Fruit fly (Drosophila melanogaster) whole organism, larva: ENCODE data around the gene Nup98-96.

Source experiments
- noc ChIP-seq: fragments of 200-800 bp; sonication (Bioruptor generic); optimal IDR thresholded peaks from 3 replicates; lab custom pipeline; 2019; ENCODE audit warnings: missing biosample characterization, mild to moderate bottlenecking, missing genetic modification characterization, moderate library complexity

The Nup98-96 gene

DNA sequence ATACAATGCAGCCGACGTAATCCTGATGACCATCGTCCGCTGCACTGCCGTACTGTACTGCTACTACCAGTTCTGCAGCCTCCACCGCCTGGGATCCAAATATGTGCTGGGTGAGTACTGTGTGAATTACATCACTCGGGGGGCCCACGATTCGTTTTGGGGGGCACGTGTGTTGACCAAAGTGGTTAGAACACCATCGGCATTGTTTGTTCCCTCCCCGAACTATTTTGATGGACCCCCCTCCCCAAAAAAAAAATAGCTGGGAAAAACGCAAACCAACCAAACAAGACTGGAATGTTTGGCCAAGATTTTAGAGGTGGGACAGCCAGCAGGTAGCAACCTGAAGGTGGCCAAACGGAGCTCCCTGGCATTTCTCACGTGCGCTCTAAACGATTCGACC, 34.0 kb downstream of the Nup98-96 start:
- TF ChIP-seq noc (tag; lab: Kevin White, UChicago): no peak

DNA sequence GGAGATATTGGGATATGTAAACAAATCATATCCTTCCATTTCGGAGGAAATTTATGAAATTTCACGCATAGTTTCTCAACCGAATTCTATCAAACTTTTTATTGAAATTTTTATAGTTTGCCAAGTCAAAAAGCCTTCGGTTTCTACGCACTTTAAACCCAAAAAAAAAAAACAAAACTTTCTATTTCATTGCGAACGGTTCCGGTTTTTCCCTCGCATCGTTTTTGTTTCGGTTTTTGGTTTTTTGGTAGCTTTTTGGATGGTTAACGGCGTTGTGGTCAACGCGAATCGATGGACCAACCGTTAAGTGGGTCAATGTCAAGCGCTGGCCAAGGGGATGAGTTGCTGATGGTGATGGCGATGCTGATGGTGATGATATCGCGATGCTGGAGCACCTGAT, 40.5 kb downstream of the Nup98-96 start:
- no peak for TF ChIP-seq noc (tag; lab: Kevin White, UChicago)

DNA sequence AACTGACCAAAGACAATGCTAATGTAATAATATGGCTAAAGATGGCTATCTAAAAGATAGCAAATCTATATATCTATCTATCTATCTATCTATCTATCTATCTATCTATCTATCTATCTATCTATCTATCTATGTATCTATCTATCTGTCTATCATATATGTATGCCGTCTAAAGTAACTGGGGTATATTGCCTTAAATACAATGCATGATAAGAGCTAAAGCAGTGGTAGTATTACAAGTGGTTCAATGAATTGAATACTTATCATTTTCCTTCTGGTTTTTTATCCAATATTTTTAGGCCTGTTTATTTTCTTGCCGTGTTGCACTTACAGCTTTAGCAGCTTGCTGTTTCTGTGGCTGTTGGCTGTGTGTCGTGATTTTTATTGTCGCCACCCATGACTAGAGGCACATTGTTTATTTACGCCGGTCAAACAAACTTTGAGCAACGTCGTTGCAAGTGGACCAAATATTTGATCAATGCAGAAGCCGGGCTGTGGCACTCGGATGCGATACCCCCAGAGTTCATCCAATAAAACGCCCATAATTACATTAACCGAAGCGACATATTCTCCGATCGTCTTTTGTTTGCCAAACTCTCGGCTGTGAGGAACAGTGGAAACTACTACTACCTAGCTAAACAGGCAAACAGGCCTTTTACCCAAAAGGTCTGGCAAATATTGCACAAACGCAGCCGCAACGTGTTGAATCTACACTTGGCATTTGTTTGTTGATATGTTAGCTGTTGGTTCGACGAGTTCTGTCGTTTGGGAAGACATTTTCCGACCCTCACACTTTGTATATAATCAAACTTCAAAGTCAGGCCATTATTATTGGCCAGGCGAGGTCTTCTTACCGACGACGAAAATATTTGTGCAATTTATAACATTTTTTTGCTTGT, 43.5 kb downstream of the Nup98-96 start:
- no peak for TF ChIP-seq noc (tag; lab: Kevin White, UChicago)

DNA sequence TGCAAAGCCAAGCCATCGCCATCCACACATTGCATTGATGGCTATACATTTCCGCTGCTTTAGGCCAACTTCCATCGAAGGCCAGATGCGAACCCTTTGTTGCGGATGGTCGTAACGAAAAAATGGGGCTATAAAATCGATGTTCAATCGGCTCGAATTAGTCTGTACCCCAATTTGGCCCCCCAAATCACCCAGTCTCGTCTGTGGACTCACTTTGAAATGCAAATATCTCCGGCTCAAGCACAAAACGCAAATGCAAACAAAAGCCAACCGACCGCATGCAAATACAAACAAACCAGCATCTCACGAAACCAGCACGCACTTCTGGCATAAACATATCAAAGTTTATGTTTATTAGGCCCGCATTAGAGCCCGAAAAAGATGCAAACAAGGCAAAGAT, 45.1 kb downstream of the Nup98-96 start:
- no peak for TF ChIP-seq noc (tag; lab: Kevin White, UChicago)

DNA sequence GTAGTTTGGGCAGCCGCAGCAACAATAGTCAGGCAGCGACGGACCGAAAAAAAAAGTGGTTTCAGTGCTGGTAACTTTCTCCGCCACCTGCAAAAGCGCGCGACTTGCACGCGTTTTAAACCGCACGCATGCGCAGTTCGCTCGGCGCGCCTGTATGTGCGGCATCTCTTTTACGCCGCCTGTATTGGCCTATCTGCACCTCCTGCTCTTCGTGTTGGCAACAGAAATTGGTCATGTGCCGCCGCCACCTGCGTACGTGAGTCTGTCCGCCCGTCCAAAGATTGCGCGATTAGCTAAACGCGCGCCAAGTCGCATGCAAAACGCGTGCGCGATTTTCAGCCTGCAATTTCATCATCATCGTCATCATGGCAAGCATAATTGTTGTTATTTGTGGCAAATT, 45.8 kb downstream of the Nup98-96 start:
- no peak for TF ChIP-seq noc (tag; lab: Kevin White, UChicago)

DNA sequence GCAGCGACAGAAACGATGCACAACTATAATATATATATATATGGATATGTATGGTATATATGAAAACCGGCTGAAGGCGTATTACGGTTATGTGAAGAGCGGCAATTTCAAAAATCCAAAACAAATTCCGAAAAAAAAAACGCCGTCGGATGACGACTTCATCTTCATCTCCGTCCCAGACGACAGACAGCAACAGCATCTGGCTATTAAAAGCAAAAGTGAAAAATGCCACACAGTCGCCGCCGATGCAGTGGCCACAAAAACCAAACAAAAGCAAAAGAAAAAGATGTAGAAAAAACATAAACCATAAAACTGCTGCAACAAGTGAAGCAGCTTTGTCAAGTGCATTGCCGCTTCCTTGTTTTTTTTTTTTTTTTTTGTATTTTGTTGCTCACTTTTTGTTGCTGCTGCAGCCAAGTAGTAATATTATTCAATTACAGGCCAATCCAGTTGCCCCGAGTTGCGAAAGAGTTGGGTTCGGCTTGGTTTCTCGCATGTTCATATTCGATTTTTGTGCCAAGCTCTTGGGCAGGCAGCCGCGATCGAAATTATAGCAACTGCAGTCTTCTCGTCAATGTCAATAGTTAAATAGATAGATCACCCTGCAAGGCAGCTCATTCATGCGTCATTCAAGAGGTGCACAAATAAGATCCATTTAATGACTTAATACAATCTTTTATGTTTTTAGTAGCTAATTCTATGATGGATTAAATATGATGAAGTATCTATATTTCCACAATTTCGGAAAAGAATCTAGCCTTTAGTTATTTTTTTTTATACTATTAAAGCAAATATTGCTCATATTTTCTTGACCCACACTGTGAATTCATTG, 46.6 kb downstream of the Nup98-96 start:
- no peak for TF ChIP-seq noc (tag; lab: Kevin White, UChicago)

DNA sequence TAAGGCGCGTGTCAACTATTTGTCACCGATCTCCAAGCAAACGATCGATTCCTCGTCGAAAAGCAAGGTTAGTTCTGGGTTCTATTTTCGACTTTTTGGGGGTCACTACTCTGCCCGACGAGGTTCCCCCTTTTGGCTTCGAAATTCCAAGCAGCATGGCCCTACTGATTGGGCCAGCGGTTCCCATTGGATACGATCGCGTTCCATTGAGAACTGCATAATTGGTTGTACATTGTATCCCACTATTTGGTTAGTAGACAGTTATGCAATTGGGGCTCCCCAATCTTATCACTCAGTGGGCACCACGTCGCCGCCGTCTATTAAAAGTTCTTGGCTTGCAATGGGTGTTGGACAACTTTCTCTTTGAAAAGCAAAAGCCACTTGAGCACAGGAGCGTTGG, 47.6 kb downstream of the Nup98-96 start:
- TF ChIP-seq noc (tag; lab: Kevin White, UChicago): no peak

DNA sequence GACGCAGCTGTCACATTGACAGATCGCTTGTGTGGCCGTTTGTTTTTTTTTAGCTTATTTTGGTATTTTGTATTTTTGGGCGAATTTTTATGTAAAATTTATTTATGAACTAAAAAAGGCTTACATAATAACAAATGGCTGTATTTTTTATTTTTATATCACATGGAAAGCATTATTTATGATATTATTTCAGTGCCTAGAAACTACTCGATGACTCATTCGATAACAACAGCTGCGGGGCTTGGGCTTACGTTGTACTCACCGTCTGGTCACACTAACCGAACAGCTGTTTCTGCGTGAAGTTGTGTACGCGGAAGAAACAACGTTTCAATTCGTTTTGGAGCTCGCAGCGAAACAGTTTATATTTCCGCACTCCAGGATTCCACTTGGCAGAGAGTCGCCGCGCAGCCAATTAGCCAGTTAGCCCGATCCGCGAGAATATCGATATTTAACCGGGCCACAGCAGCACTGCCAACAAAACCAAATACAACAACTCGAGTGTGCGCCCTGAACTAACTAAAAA, 48.4 kb downstream of the Nup98-96 start, which contains the start of the genes Hmgcr and Rpn9:
Gene Hmgcr (plus strand): TSS at position 335 of the 523 bp plus-strand sequence.
Gene Rpn9 (minus strand): TSS at position 473 of the 523 bp plus-strand sequence.
- no peak for TF ChIP-seq noc (tag; lab: Kevin White, UChicago)

DNA sequence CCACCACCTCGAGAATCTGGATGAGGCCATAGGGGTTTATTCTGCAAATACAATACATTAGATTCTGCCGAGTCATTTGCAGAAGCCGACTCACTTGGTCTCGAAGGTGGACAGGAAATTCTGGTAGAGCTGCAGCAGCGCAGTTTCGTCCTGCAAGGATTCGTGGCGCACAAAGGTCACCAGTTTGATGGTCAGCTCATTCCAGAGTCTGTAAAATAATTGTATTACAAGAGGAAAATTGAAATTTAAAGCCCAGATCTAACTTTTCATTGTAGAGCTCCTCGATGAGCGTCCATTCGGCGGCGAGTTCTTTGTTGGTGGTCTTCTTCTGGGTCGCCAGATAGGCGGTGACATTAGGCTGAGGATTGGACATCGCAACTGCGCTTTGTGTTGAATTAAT, 48.9 kb downstream of the Nup98-96 start:
- no peak for TF ChIP-seq noc (tag; lab: Kevin White, UChicago)

DNA sequence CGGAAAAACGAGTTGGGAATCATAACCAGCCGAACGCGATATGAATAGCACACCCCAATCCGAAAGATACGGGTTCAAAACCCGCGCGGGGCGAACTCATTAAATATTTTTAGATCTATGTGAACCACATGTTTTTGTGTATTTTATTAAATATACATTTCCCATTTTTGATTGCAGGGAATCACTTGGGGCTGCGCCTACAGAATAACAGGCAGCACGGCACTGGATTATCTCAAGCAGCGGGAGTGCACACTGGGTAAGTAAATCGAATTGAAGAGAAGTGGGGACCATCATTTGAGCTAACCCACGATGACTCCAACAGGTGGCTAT, 51.0 kb downstream of the Nup98-96 start:
- TF ChIP-seq noc (tag; lab: Kevin White, UChicago): no peak

DNA sequence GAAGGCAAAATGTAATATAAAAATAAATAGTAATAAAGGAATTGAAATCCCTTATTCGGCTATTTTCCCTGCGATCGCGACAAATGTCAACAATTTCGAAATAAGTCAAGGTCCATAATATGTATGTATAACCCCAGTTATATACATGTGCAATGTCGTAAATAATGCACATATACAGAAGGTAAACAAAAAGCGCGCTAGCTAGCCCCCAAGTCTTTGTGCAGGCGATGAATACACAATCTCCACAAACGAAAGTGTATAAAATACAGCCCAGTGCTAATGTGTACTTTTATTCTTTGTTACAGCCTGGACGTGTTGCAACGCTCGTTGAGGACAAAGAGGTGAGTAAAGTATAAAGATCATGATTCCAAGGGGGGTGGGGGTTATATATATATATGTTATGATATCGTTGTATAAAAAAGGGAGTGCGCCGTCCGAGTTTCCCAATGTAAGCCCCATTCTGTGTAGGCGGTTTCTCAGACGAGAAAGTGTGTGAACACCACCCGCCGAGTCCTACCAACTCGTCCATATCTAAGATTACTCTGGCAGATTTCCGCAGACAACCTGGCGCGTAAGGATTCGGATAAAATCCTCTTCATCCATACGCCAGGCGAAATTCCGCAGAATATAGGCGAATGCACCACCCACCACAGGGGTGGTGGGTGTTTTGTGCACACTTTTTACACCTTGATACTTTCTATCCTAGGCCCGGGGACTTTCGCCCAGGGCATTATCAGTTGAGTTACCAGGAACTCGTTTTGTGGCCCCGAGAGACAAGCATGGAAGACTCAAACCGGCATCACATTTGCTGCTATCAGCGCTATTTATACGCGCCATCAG, 51.6 kb downstream of the Nup98-96 start:
- no peak for TF ChIP-seq noc (tag; lab: Kevin White, UChicago)

DNA sequence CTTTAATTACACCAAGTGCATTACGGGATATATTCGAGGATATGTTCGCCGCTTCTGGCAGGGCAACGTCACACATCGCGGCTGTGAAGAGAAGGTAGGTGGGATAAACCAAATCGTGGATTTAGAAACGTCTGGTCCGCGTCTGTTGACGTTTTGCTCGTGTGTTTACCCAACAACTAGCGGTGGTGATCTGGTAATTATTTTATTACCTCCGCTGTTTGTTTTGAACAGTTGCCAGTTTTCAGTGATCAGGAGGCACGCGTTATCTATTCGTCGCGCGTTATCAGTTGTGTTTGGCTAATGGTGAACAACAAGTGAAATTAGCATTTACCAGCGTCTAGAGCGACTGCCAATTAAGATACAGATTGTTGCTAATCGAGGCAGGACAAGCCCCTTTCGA, 52.4 kb downstream of the Nup98-96 start:
- peak; percentile 78 for TF ChIP-seq noc (tag; lab: Kevin White, UChicago)

DNA sequence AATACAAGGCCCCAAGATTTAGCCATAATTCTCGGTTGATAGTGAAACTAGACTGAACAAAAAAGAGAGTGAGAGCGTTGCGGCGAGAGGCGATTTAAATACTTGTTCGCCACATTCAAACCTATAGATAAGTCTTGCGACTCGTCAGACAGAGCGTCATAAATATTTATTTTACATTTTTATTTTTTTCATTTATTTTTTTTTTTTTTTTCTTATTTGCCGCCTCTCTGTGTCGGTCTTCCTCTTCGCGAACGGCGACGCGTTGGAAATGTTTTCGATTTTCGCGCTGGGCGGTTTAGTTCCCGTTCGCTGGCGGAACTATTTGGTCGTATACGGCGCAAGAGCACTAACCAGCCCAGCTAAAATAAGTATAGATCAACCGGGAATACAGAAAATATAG, 53.3 kb downstream of the Nup98-96 start:
- no peak for TF ChIP-seq noc (tag; lab: Kevin White, UChicago)

DNA sequence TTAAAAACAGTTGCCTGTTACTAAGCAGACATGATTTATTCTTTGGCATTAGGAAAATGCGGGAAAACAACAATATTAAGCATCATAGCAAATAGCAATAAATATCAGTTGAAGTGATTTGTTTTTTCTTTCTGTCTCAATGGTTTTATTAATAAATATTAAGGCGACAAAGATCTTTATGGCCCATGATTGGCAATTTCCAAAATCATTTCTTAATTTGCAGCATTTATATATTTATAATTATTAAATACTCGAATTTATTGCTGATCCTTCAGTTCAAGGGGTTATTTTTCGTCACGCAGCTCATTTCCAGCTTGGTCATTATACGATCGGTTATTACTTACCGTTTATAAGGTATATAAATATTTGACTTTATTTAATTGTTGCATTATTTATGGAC, 53.8 kb downstream of the Nup98-96 start:
- TF ChIP-seq noc (tag; lab: Kevin White, UChicago): peak; percentile 69

DNA sequence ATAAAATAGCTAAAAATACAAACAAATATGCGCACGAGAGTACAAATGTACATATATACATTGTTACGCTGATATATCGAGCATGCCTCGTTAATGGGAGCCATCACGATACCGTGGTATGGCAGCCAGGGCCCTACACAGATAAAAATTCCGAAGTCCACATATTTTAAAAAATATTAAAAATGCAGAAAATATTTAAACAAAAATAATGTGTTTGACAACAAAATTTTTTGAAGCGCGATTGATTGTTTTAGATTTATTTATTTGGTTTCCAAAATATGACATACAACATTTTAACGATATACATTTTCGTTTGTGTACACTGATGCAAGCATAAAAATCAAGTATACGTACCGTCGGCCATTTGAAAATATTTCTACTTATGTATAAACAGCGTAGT, 54.7 kb downstream of the Nup98-96 start:
- TF ChIP-seq noc (tag; lab: Kevin White, UChicago): peak; percentile 98
